Fruit fly (Drosophila melanogaster) whole organism, embryonic: ENCODE data around the gene amn.

Source experiments
- Adf1 ChIP-seq: fragments of 200-800 bp; sonication (Bioruptor generic); IDR thresholded peaks from 2 replicates; pipeline ENCODE4 v1.3.6; 2022; ENCODE audit warnings: missing biosample characterization, missing genetic modification characterization
- Atf3 ChIP-seq: fragments of 200-800 bp; sonication (Bioruptor generic); optimal IDR thresholded peaks from 3 replicates; lab custom pipeline; 2016; ENCODE audit warnings: missing biosample characterization, missing genetic modification characterization
- BtbVII ChIP-seq: fragments of 200-800 bp; sonication (Bioruptor generic); optimal IDR thresholded peaks from 3 replicates; lab custom pipeline; 2017; ENCODE audit warnings: missing biosample characterization, mild to moderate bottlenecking, missing genetic modification characterization
- C15 ChIP-seq: fragments of 200-800 bp; sonication (Bioruptor generic); IDR thresholded peaks from 3 replicates; pipeline ENCODE4 v1.3.6; 2022; ENCODE audit warnings: missing biosample characterization, missing genetic modification characterization
- CG10654 ChIP-seq: fragments of 200-800 bp; sonication (Bioruptor generic); optimal IDR thresholded peaks from 2 replicates; lab custom pipeline; 2016; ENCODE audit warnings: missing biosample characterization, missing genetic modification characterization
- CG11696 ChIP-seq: fragments of 200-800 bp; sonication (Bioruptor generic); IDR thresholded peaks from 2 replicates; pipeline ENCODE4 v1.3.6; 2022; ENCODE audit warnings: missing biosample characterization, missing genetic modification characterization
- CG12942 ChIP-seq: fragments of 200-800 bp; sonication (Bioruptor generic); optimal IDR thresholded peaks from 3 replicates; lab custom pipeline; 2016; ENCODE audit warnings: missing biosample characterization, missing genetic modification characterization
- CG13775 ChIP-seq: fragments of 200-800 bp; sonication (Bioruptor generic); optimal IDR thresholded peaks from 3 replicates; lab custom pipeline; 2017; ENCODE audit warnings: missing biosample characterization, mild to moderate bottlenecking, missing genetic modification characterization
- CG15011 ChIP-seq: fragments of 200-800 bp; sonication (Bioruptor generic); optimal IDR thresholded peaks from 3 replicates; lab custom pipeline; 2018; ENCODE audit warnings: missing biosample characterization, mild to moderate bottlenecking, missing genetic modification characterization
- CG17385 ChIP-seq: fragments of 200-800 bp; sonication (Bioruptor generic); optimal IDR thresholded peaks from 3 replicates; lab custom pipeline; 2018; ENCODE audit warnings: missing biosample characterization, mild to moderate bottlenecking, missing genetic modification characterization
- CG1792 ChIP-seq: fragments of 200-800 bp; sonication (Bioruptor generic); optimal IDR thresholded peaks from 2 replicates; lab custom pipeline; 2016; ENCODE audit warnings: missing biosample characterization, missing genetic modification characterization
- CG1832 ChIP-seq: fragments of 200-800 bp; sonication (Bioruptor generic); optimal IDR thresholded peaks from 2 replicates; lab custom pipeline; 2017; ENCODE audit warnings: missing biosample characterization, mild to moderate bottlenecking, missing genetic modification characterization, inconsistent platforms
- CG2129 ChIP-seq: fragments of 200-800 bp; sonication (Bioruptor generic); IDR thresholded peaks from 2 replicates; pipeline ENCODE4 v1.3.6; 2022; ENCODE audit warnings: missing biosample characterization, missing genetic modification characterization; ENCODE audit not compliant: partially characterized antibody
- CG31365 ChIP-seq: fragments of 200-800 bp; sonication (Bioruptor generic); optimal IDR thresholded peaks from 2 replicates; lab custom pipeline; 2018; ENCODE audit warnings: missing biosample characterization, mild to moderate bottlenecking, missing genetic modification characterization
- CG4282 ChIP-seq: fragments of 200-800 bp; sonication (Bioruptor generic); optimal IDR thresholded peaks from 2 replicates; lab custom pipeline; 2016; ENCODE audit warnings: missing biosample characterization, missing genetic modification characterization
- CG4707 ChIP-seq: fragments of 200-800 bp; sonication (Bioruptor generic); optimal IDR thresholded peaks from 2 replicates; lab custom pipeline; 2018; ENCODE audit warnings: missing biosample characterization, mild to moderate bottlenecking, missing genetic modification characterization, moderate library complexity
- CG6689 ChIP-seq: fragments of 200-800 bp; sonication (Bioruptor generic); IDR thresholded peaks from 2 replicates; pipeline ENCODE4 v1.3.6; 2022; ENCODE audit warnings: missing biosample characterization, missing genetic modification characterization
- CG6791 ChIP-seq: fragments of 200-800 bp; sonication (Bioruptor generic); IDR thresholded peaks from 3 replicates; pipeline ENCODE4 v1.3.6; 2022; ENCODE audit warnings: missing biosample characterization, missing genetic modification characterization; ENCODE audit not compliant: partially characterized antibody
- CG7271 ChIP-seq: fragments of 200-800 bp; sonication (Bioruptor generic); optimal IDR thresholded peaks from 2 replicates; lab custom pipeline; 2018; ENCODE audit warnings: missing biosample characterization, mild to moderate bottlenecking, missing genetic modification characterization, moderate library complexity
- CG8388 ChIP-seq: fragments of 200-800 bp; sonication (Bioruptor generic); optimal IDR thresholded peaks from 2 replicates; lab custom pipeline; 2019; ENCODE audit warnings: missing biosample characterization, mild to moderate bottlenecking, missing genetic modification characterization, moderate library complexity
- CG9215 ChIP-seq: fragments of 200-800 bp; sonication (Bioruptor generic); IDR thresholded peaks from 2 replicates; pipeline ENCODE4 v1.3.6; 2022; ENCODE audit warnings: missing biosample characterization, missing genetic modification characterization
- CG9817 ChIP-seq: fragments of 200-800 bp; sonication (Bioruptor generic); optimal IDR thresholded peaks from 2 replicates; lab custom pipeline; 2018; ENCODE audit warnings: missing biosample characterization, mild to moderate bottlenecking, missing genetic modification characterization, moderate library complexity
- CoRest ChIP-seq: fragments of 200-800 bp; sonication (Bioruptor generic); optimal IDR thresholded peaks from 3 replicates; lab custom pipeline; 2018; ENCODE audit warnings: missing biosample characterization, mild to moderate bottlenecking, missing genetic modification characterization, moderate library complexity
- D19A ChIP-seq: fragments of 200-800 bp; optimal IDR thresholded peaks from 3 replicates; lab custom pipeline; 2019; ENCODE audit warnings: missing biosample characterization, mild to moderate bottlenecking, missing genetic modification characterization, moderate library complexity
- Doc3 ChIP-seq: fragments of 200-800 bp; sonication (Bioruptor generic); IDR thresholded peaks from 3 replicates; pipeline ENCODE4 v1.3.6; 2022; ENCODE audit warnings: missing biosample characterization, missing genetic modification characterization; ENCODE audit not compliant: partially characterized antibody
- Drgx ChIP-seq: fragments of 200-800 bp; sonication (Bioruptor generic); IDR thresholded peaks from 2 replicates; pipeline ENCODE4 v1.3.6; 2022; ENCODE audit warnings: missing biosample characterization, missing genetic modification characterization
- Gsc ChIP-seq: fragments of 200-800 bp; sonication (Bioruptor generic); IDR thresholded peaks from 2 replicates; pipeline ENCODE4 v1.3.6; 2022; ENCODE audit warnings: missing biosample characterization, missing genetic modification characterization
- Hey ChIP-seq: fragments of 200-800 bp; sonication (Bioruptor generic); optimal IDR thresholded peaks from 3 replicates; lab custom pipeline; 2018; ENCODE audit warnings: missing biosample characterization, mild to moderate bottlenecking, missing genetic modification characterization
- HmgZ ChIP-seq: fragments of 200-800 bp; sonication (Bioruptor generic); optimal IDR thresholded peaks from 2 replicates; lab custom pipeline; 2018; ENCODE audit warnings: missing biosample characterization, mild to moderate bottlenecking, missing genetic modification characterization
- NC2α ChIP-seq: fragments of 200-800 bp; sonication (Bioruptor generic); optimal IDR thresholded peaks from 2 replicates; lab custom pipeline; 2016; ENCODE audit warnings: missing biosample characterization, missing genetic modification characterization
- NK7.1 ChIP-seq: fragments of 200-800 bp; sonication (Bioruptor generic); optimal IDR thresholded peaks from 3 replicates; lab custom pipeline; 2016; ENCODE audit warnings: missing biosample characterization, missing genetic modification characterization
- Nf-YA ChIP-seq: fragments of 200-800 bp; sonication (Bioruptor generic); IDR thresholded peaks from 2 replicates; pipeline ENCODE4 v1.3.6; 2022; ENCODE audit warnings: missing biosample characterization, missing genetic modification characterization
- Side ChIP-seq: fragments of 200-800 bp; sonication (Bioruptor generic); optimal IDR thresholded peaks from 2 replicates; lab custom pipeline; 2016; ENCODE audit warnings: missing biosample characterization, missing genetic modification characterization
- abd-A ChIP-seq: fragments of 200-800 bp; sonication (Bioruptor generic); optimal IDR thresholded peaks from 3 replicates; lab custom pipeline; 2019; ENCODE audit warnings: missing biosample characterization, mild to moderate bottlenecking, missing genetic modification characterization, moderate library complexity
- cato ChIP-seq: fragments of 200-800 bp; sonication (Bioruptor generic); optimal IDR thresholded peaks from 2 replicates; lab custom pipeline; 2016; ENCODE audit warnings: missing biosample characterization, missing genetic modification characterization, borderline replicate concordance
- chinmo ChIP-seq: fragments of 200-800 bp; sonication (Bioruptor generic); IDR thresholded peaks from 4 replicates; pipeline ENCODE4 v1.3.6; 2022; ENCODE audit warnings: missing biosample characterization, missing genetic modification characterization; ENCODE audit not compliant: partially characterized antibody
- danr ChIP-seq: fragments of 200-800 bp; sonication (Bioruptor generic); IDR thresholded peaks from 2 replicates; pipeline ENCODE4 v1.3.6; 2022; ENCODE audit warnings: missing biosample characterization, missing genetic modification characterization
- ewg ChIP-seq: fragments of 200-800 bp; sonication (Bioruptor generic); optimal IDR thresholded peaks from 3 replicates; lab custom pipeline; 2017; ENCODE audit warnings: mild to moderate bottlenecking, missing biosample characterization, missing genetic modification reagents, missing genetic modification characterization
- gsb-n ChIP-seq: fragments of 200-800 bp; sonication (Bioruptor generic); optimal IDR thresholded peaks from 3 replicates; lab custom pipeline; 2018; ENCODE audit warnings: missing biosample characterization, mild to moderate bottlenecking, missing genetic modification characterization
- kah ChIP-seq: fragments of 200-800 bp; sonication (Bioruptor generic); optimal IDR thresholded peaks from 2 replicates; lab custom pipeline; 2018; ENCODE audit warnings: missing biosample characterization, mild to moderate bottlenecking, missing genetic modification characterization
- p53 ChIP-seq: fragments of 200-800 bp; sonication (Bioruptor generic); optimal IDR thresholded peaks from 2 replicates; lab custom pipeline; 2016; ENCODE audit warnings: missing biosample characterization, missing genetic modification characterization
- psq ChIP-seq: fragments of 200-800 bp; sonication (Bioruptor generic); optimal IDR thresholded peaks from 2 replicates; lab custom pipeline; 2017; ENCODE audit warnings: missing biosample characterization, missing genetic modification characterization
- sc ChIP-seq, 3 experiments: fragments of >200 bp in 2 of 3; fragments of 200-800 bp in 1 of 3; sonication (Bioruptor generic) in 1 of 3; optimal IDR thresholded peaks; 2 replicates in 2 of 3; 3 replicates in 1 of 3; lab custom pipeline; 2017; ENCODE audit warnings: mild to moderate bottlenecking in 1 of 3, missing biosample characterization in 1 of 3, missing genetic modification characterization in 1 of 3, missing genetic modification reagents in 1 of 3
- shn ChIP-seq: fragments of 200-800 bp; sonication (Bioruptor generic); optimal IDR thresholded peaks from 3 replicates; lab custom pipeline; 2016; ENCODE audit warnings: missing biosample characterization, missing genetic modification characterization
- so ChIP-seq: fragments of 200-800 bp; sonication (Bioruptor generic); IDR thresholded peaks from 3 replicates; pipeline ENCODE4 v1.3.6; 2022; ENCODE audit warnings: missing biosample characterization, missing genetic modification characterization
- sqz ChIP-seq: fragments of 200-800 bp; sonication (Bioruptor generic); optimal IDR thresholded peaks from 3 replicates; lab custom pipeline; 2018; ENCODE audit warnings: missing biosample characterization, mild to moderate bottlenecking, missing genetic modification characterization
- sug ChIP-seq: fragments of 200-800 bp; optimal IDR thresholded peaks from 2 replicates; lab custom pipeline; 2019; ENCODE audit warnings: missing biosample characterization, mild to moderate bottlenecking, missing genetic modification characterization, moderate library complexity
- tx ChIP-seq: fragments of 200-800 bp; sonication (Bioruptor generic); optimal IDR thresholded peaks from 2 replicates; lab custom pipeline; 2016; ENCODE audit warnings: missing biosample characterization, missing genetic modification characterization
- zfh2 ChIP-seq: fragments of 200-800 bp; sonication (Bioruptor generic); optimal IDR thresholded peaks from 2 replicates; lab custom pipeline; 2016; ENCODE audit warnings: missing biosample characterization, missing genetic modification characterization

amn gene

dm6 chrX:19889128-19889756 lies 618 bp downstream of the amn start (continued):
- TF ChIP-seq danr = peak; percentile 55
- TF ChIP-seq CG10654 = peak; percentile 83
- peak; percentile 89 for TF ChIP-seq Side (GFP tag; lab: Kevin White, UChicago)
- TF ChIP-seq p53 (GFP tag; lab: Kevin White, UChicago) = peak; percentile 64
- no peak for TF ChIP-seq sc (optimal IDR thresholded peaks at IDR 0.05; lab: Kevin White, UChicago)
- TF ChIP-seq sc (GFP tag; optimal IDR thresholded peaks at IDR 0.05; lab: Kevin White, UChicago) = peak; percentile 60
- peak; percentile 59; the same call in 1 of the 3 replicates for TF ChIP-seq C15 (GFP tag; lab: Robert Waterston, UW)
- peak; percentile 59 for TF ChIP-seq CG11696 (GFP tag; lab: Robert Waterston, UW)
- peak; percentile 76 for TF ChIP-seq CG1792 (GFP tag; lab: Kevin White, UChicago)
- peak; percentile 71 for TF ChIP-seq CG4707 (GFP tag; lab: Kevin White, UChicago)
- TF ChIP-seq Gsc (GFP tag; lab: Robert Waterston, UW) = no peak; the same call in 1 of the 2 replicates
- TF ChIP-seq Drgx = no peak
- TF ChIP-seq Hey = peak; percentile 44
- peak; percentile 75 for TF ChIP-seq CG9215
- peak; percentile 66 for TF ChIP-seq sug (tag; lab: Kevin White, UChicago)
- peak; percentile 52 for TF ChIP-seq CG31365 (tag; lab: Kevin White, UChicago)
- peak; percentile 67 for TF ChIP-seq ewg (GFP tag; lab: Kevin White, UChicago)
- peak; percentile 87 for TF ChIP-seq Atf3
- peak; percentile 87 for TF ChIP-seq HmgZ
- no peak for TF ChIP-seq Doc3
- TF ChIP-seq CG12942 (GFP tag; lab: Kevin White, UChicago) = peak; percentile 80
- TF ChIP-seq gsb-n = peak; percentile 81
- peak; percentile 63 for TF ChIP-seq abd-A (tag; lab: Kevin White, UChicago)
- TF ChIP-seq BtbVII (GFP tag; lab: Kevin White, UChicago) = peak; percentile 71
- peak; percentile 14 for TF ChIP-seq CG7271
- no peak for TF ChIP-seq CG2129
- TF ChIP-seq CG8388 = peak; percentile 77
- peak; percentile 55 for TF ChIP-seq cato (GFP tag; lab: Kevin White, UChicago)
- peak; percentile 14 for TF ChIP-seq sqz (GFP tag; lab: Kevin White, UChicago)
- TF ChIP-seq Nf-YA (GFP tag; lab: Robert Waterston, UW) = peak; percentile 45; the same call in 1 of the 2 replicates
- TF ChIP-seq D19A = peak; percentile 76
- TF ChIP-seq NK7.1 (GFP tag; lab: Kevin White, UChicago) = peak; percentile 69
- peak; percentile 86 for TF ChIP-seq shn
- peak; percentile 70 for TF ChIP-seq NC2α (GFP tag; lab: Kevin White, UChicago)
- TF ChIP-seq CG6689 (GFP tag; lab: Robert Waterston, UW) = peak; percentile 69
- TF ChIP-seq CG4282 (GFP tag; lab: Kevin White, UChicago) = peak; percentile 69
- peak; percentile 17 for TF ChIP-seq psq (GFP tag; lab: Kevin White, UChicago)
- TF ChIP-seq Adf1 (GFP tag; lab: Robert Waterston, UW) = peak; percentile 70
- peak; percentile 75 for TF ChIP-seq CG17385 (GFP tag; lab: Kevin White, UChicago)
- TF ChIP-seq CG15011 (GFP tag; lab: Kevin White, UChicago) = peak; percentile 58
- peak; percentile 86 for TF ChIP-seq CoRest (tag; lab: Kevin White, UChicago)
- TF ChIP-seq CG9817 (tag; lab: Kevin White, UChicago) = peak; percentile 85
- TF ChIP-seq chinmo (GFP tag; lab: Robert Waterston, UW) = no peak
- TF ChIP-seq zfh2 (GFP tag; lab: Kevin White, UChicago) = peak; percentile 79
- peak; percentile 23 for TF ChIP-seq kah (GFP tag; lab: Kevin White, UChicago)
- TF ChIP-seq CG1832 = peak; percentile 67
- TF ChIP-seq CG13775 = peak; percentile 79
- TF ChIP-seq tx = peak; percentile 83
- no peak for TF ChIP-seq CG6791 (GFP tag; lab: Robert Waterston, UW)
- peak; percentile 64; the same call in 2 of the 3 replicates for TF ChIP-seq so
